Fruit fly (Drosophila melanogaster) ovary, adult (tissue): ENCODE data around the gene Bro.

Source experiments
- CG17801 ChIP-seq: fragments of 200-800 bp; optimal IDR thresholded peaks from 2 replicates; lab custom pipeline; 2019; ENCODE audit warnings: missing biosample characterization, mild to moderate bottlenecking, missing genetic modification characterization, moderate library complexity; ENCODE audit not compliant: partially characterized antibody

Gene Bro

dm6 chr3L:1644920-1645567 is 2.6 kb upstream of the Bro start, which contains the start of the genes alphaCOP and CG13919:
TSS of gene alphaCOP (minus strand) at chr3L:1645199.
TSS of gene CG13919 (plus strand) at chr3L:1645467.
- TF ChIP-seq CG17801 (GFP tag; lab: Kevin White, UChicago): peak; percentile 97

dm6 chr3L:1648690-1649355 is 1.2 kb downstream of the Bro start, which contains the start of gene CG13920:
TSS of gene CG13920 (plus strand) at chr3L:1648944.
- TF ChIP-seq CG17801 (GFP tag; lab: Kevin White, UChicago): no peak

dm6 chr3L:1649363-1649762 is 1.7 kb downstream of the Bro start:
- TF ChIP-seq CG17801 (GFP tag; lab: Kevin White, UChicago): no peak

dm6 chr3L:1652700-1653200 is 5.1 kb downstream of the Bro start, which contains the start of the genes CG7970 and Vta1:
TSS of gene CG7970 (plus strand) at chr3L:1652750.
TSS of gene Vta1 (minus strand) at chr3L:1652900.
- peak; percentile 57 for TF ChIP-seq CG17801 (GFP tag; lab: Kevin White, UChicago)

- no peak for TF ChIP-seq CG17801 (GFP tag; lab: Kevin White, UChicago)
These were observed 6.1 kb downstream of the Bro start for dm6 chr3L:1653752-1654151.

- TF ChIP-seq CG17801 (GFP tag; lab: Kevin White, UChicago): no peak
These were observed 14.2 kb downstream of the Bro start for dm6 chr3L:1661738-1662370.

- no peak for TF ChIP-seq CG17801 (GFP tag; lab: Kevin White, UChicago)
These were observed 15.9 kb downstream of the Bro start for dm6 chr3L:1663531-1663930.

- no peak for TF ChIP-seq CG17801 (GFP tag; lab: Kevin White, UChicago)
These were observed 16.5 kb downstream of the Bro start for dm6 chr3L:1664205-1664604.

- TF ChIP-seq CG17801 (GFP tag; lab: Kevin White, UChicago): peak; percentile 15
These were observed 17.2 kb downstream of the Bro start, which contains the start of the genes Srrm234 and CG7974 for dm6 chr3L:1664876-1665275. TSS of gene Srrm234 (minus strand) at chr3L:1665064. TSS of gene CG7974 (plus strand) at chr3L:1665138.

- TF ChIP-seq CG17801 (GFP tag; lab: Kevin White, UChicago): no peak
These were observed 17.9 kb downstream of the Bro start for dm6 chr3L:1665544-1665943.

dm6 chr3L:1667423-1667822 is 19.8 kb downstream of the Bro start:
- no peak for TF ChIP-seq CG17801 (GFP tag; lab: Kevin White, UChicago)

dm6 chr3L:1668504-1668903 is 20.8 kb downstream of the Bro start, which contains the start of gene RpL23A:
TSS of gene RpL23A (minus strand) at chr3L:1668654.
- peak; percentile 87 for TF ChIP-seq CG17801 (GFP tag; lab: Kevin White, UChicago)

- TF ChIP-seq CG17801 (GFP tag; lab: Kevin White, UChicago): no peak
These were observed 22.3 kb downstream of the Bro start, which contains the start of gene RabX5 for dm6 chr3L:1670008-1670407. TSS of gene RabX5 (minus strand) at chr3L:1670108.

dm6 chr3L:1672627-1673026 is 25.0 kb downstream of the Bro start, which contains the start of gene CG13930:
TSS of gene CG13930 (minus strand) at chr3L:1672727.
- no peak for TF ChIP-seq CG17801 (GFP tag; lab: Kevin White, UChicago)

dm6 chr3L:1674381-1674780 is 26.7 kb downstream of the Bro start, which contains the start of gene CG7991:
TSS of gene CG7991 (plus strand) at chr3L:1674709.
- TF ChIP-seq CG17801 (GFP tag; lab: Kevin White, UChicago): no peak
